Worm (Caenorhabditis elegans): Measurements from ENCODE around the gene acs-10.

DNA sequence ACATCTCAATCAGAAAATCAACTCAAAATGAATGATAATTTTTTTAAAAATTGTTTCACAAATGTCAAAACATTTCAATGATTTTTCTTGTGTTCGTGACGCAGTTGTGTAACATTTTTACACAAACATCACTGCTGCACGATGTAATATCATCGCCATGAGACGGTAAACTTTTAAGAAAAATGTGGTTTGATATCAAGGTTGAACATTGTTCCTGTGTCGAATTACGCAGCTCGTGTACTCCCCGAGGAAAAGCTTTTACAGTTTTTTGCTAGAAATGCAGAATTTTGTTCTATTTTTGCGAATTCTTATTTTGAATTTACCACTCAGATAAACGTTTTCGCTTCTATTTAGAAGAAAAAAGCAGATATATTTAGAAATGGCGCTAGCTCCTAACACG is 51.4 kb downstream of the acs-10 start:
- TF ChIP-seq klf-2 (GFP tag; conservative IDR thresholded peaks at IDR 0.05) (no peak), cog-1 (tag; optimal IDR thresholded peaks at IDR 0.05) (no peak), tab-1 (GFP tag; IDR thresholded peaks at IDR 0.05) (no peak), ref-1 (GFP tag; conservative IDR thresholded peaks at IDR 0.05) (no peak), flt-1 (GFP tag; IDR thresholded peaks at IDR 0.05) (no peak), med-1 (GFP tag; optimal IDR thresholded peaks at IDR 0.05; ENCODE audit: insufficient read depth) (no peak), T22C8.4 (GFP tag; IDR thresholded peaks at IDR 0.05) (no peak), ztf-23 (GFP tag; IDR thresholded peaks at IDR 0.05) (no peak)
